Fruit fly (Drosophila melanogaster) whole organism, embryonic: ENCODE measurements around the gene Sdhaf3.

Source experiments
- ATbp ChIP-seq: fragments of 200-800 bp; sonication (Bioruptor generic); optimal IDR thresholded peaks from 2 replicates; lab custom pipeline; 2017; ENCODE audit warnings: missing biosample characterization, mild to moderate bottlenecking, missing genetic modification characterization, missing genetic modification reagents
- B-H2 ChIP-seq: fragments of 200-800 bp; sonication (Bioruptor generic); optimal IDR thresholded peaks from 2 replicates; lab custom pipeline; 2018; ENCODE audit warnings: missing biosample characterization, mild to moderate bottlenecking, missing genetic modification characterization
- CG10209 ChIP-seq: fragments of 200-800 bp; sonication (Bioruptor generic); optimal IDR thresholded peaks from 3 replicates; lab custom pipeline; 2017; ENCODE audit warnings: missing biosample characterization, mild to moderate bottlenecking, missing genetic modification characterization, missing genetic modification reagents
- CG10366 ChIP-seq: fragments of 200-800 bp; sonication (Bioruptor generic); IDR thresholded peaks from 2 replicates; pipeline ENCODE4 v1.3.6; 2022; ENCODE audit warnings: missing biosample characterization, missing genetic modification characterization
- CG11504 ChIP-seq: fragments of 200-800 bp; sonication (Bioruptor generic); optimal IDR thresholded peaks from 3 replicates; lab custom pipeline; 2019; ENCODE audit warnings: missing biosample characterization, mild to moderate bottlenecking, missing genetic modification characterization, moderate library complexity
- CG12744 ChIP-seq: fragments of 200-800 bp; sonication (Bioruptor generic); optimal IDR thresholded peaks from 2 replicates; lab custom pipeline; 2016; ENCODE audit warnings: missing biosample characterization, missing genetic modification characterization
- CG13287 ChIP-seq: fragments of 200-800 bp; sonication (Bioruptor generic); IDR thresholded peaks from 2 replicates; pipeline ENCODE4 v1.3.6; 2022; ENCODE audit warnings: missing biosample characterization, missing genetic modification characterization; ENCODE audit not compliant: partially characterized antibody
- CG14965 ChIP-seq: fragments of 200-800 bp; sonication (Bioruptor generic); optimal IDR thresholded peaks from 2 replicates; lab custom pipeline; 2016; ENCODE audit warnings: missing biosample characterization, missing genetic modification characterization, borderline replicate concordance
- CG15479 ChIP-seq: fragments of 200-800 bp; sonication (Bioruptor generic); optimal IDR thresholded peaks from 3 replicates; lab custom pipeline; 2019; ENCODE audit warnings: missing biosample characterization, mild to moderate bottlenecking, missing genetic modification characterization, moderate library complexity
- CG1603 ChIP-seq: fragments of 200-800 bp; sonication (Bioruptor generic); optimal IDR thresholded peaks from 2 replicates; lab custom pipeline; 2019; ENCODE audit warnings: missing biosample characterization, mild to moderate bottlenecking, missing genetic modification characterization, moderate library complexity
- CG18011 ChIP-seq: fragments of 200-800 bp; sonication (Bioruptor generic); optimal IDR thresholded peaks from 2 replicates; lab custom pipeline; 2017; ENCODE audit warnings: missing biosample characterization, missing genetic modification characterization, mild to moderate bottlenecking, moderate library complexity, missing genotype
- CG18619 ChIP-seq: fragments of 200-800 bp; sonication (Bioruptor generic); optimal IDR thresholded peaks from 3 replicates; lab custom pipeline; 2017; ENCODE audit warnings: missing biosample characterization, mild to moderate bottlenecking, missing genetic modification characterization
- CG2712 ChIP-seq: fragments of 200-800 bp; optimal IDR thresholded peaks from 3 replicates; lab custom pipeline; 2019; ENCODE audit warnings: missing biosample characterization, mild to moderate bottlenecking, missing genetic modification characterization, moderate library complexity
- CG31441 ChIP-seq: fragments of 200-800 bp; sonication (Bioruptor generic); IDR thresholded peaks from 2 replicates; pipeline ENCODE4 v1.3.6; 2022; ENCODE audit warnings: missing biosample characterization, missing genetic modification characterization
- CG32772 ChIP-seq: fragments of 200-800 bp; sonication (Bioruptor generic); IDR thresholded peaks from 2 replicates; pipeline ENCODE4 v1.3.6; 2022; ENCODE audit warnings: missing biosample characterization, missing genetic modification characterization
- CG33557 ChIP-seq: fragments of 200-800 bp; sonication (Bioruptor generic); optimal IDR thresholded peaks from 2 replicates; lab custom pipeline; 2019; ENCODE audit warnings: missing biosample characterization, mild to moderate bottlenecking, missing genetic modification characterization, moderate library complexity
- CG6854 ChIP-seq: fragments of 200-800 bp; sonication (Bioruptor generic); optimal IDR thresholded peaks from 3 replicates; lab custom pipeline; 2017; ENCODE audit warnings: missing biosample characterization, mild to moderate bottlenecking, missing genetic modification characterization
- CG9932 ChIP-seq: fragments of 200-800 bp; sonication (Bioruptor generic); IDR thresholded peaks from 2 replicates; pipeline ENCODE4 v1.3.6; 2022; ENCODE audit warnings: missing biosample characterization, missing genetic modification characterization
- Camta ChIP-seq: fragments of 200-800 bp; sonication (Bioruptor generic); optimal IDR thresholded peaks from 2 replicates; lab custom pipeline; 2016; ENCODE audit warnings: missing biosample characterization, missing genetic modification characterization
- Eip74EF ChIP-seq, 2 experiments: fragments of 200-800 bp in 1 of 2; fragments of >200 bp in 1 of 2; sonication (Bioruptor generic) in 1 of 2; optimal IDR thresholded peaks; 2 replicates each; lab custom pipeline; 2017 to 2019; ENCODE audit warnings: missing biosample characterization in 2 of 2, missing genetic modification characterization in 2 of 2, mild to moderate bottlenecking in 1 of 2, moderate library complexity in 1 of 2
- Ets65A ChIP-seq: fragments of 200-800 bp; sonication (Bioruptor generic); peaks from one replicate; lab custom pipeline; 2016; ENCODE audit warnings: missing biosample characterization, missing genetic modification characterization
- Gug ChIP-seq: fragments of 200-800 bp; sonication (Bioruptor generic); IDR thresholded peaks from 4 replicates; pipeline ENCODE4 v1.3.6; 2022; ENCODE audit warnings: missing biosample characterization, missing genetic modification characterization
- HLH4C ChIP-seq: fragments of 200-800 bp; sonication (Bioruptor generic); IDR thresholded peaks from 3 replicates; pipeline ENCODE4 v1.3.6; 2022; ENCODE audit warnings: missing biosample characterization, missing genetic modification characterization; ENCODE audit not compliant: partially characterized antibody
- HmgZ ChIP-seq: fragments of 200-800 bp; sonication (Bioruptor generic); optimal IDR thresholded peaks from 2 replicates; lab custom pipeline; 2018; ENCODE audit warnings: missing biosample characterization, mild to moderate bottlenecking, missing genetic modification characterization
- Lhr ChIP-seq: fragments of 200-800 bp; sonication (Bioruptor generic); optimal IDR thresholded peaks from 3 replicates; lab custom pipeline; 2017; ENCODE audit warnings: mild to moderate bottlenecking, missing biosample characterization, missing genetic modification reagents, missing genetic modification characterization
- Meics ChIP-seq: fragments of 200-800 bp; sonication (Bioruptor generic); optimal IDR thresholded peaks from 2 replicates; lab custom pipeline; 2017; ENCODE audit warnings: missing biosample characterization, mild to moderate bottlenecking, missing genetic modification characterization
- Optix ChIP-seq: fragments of 200-800 bp; sonication (Bioruptor generic); IDR thresholded peaks from 3 replicates; pipeline ENCODE4 v1.3.6; 2022; ENCODE audit warnings: missing biosample characterization, missing genetic modification characterization
- Sox100B ChIP-seq: fragments of 200-800 bp; sonication (Bioruptor generic); optimal IDR thresholded peaks from 3 replicates; lab custom pipeline; 2018; ENCODE audit warnings: missing biosample characterization, mild to moderate bottlenecking, missing genetic modification characterization
- aop ChIP-seq: fragments of 200-800 bp; sonication (Bioruptor generic); IDR thresholded peaks from 2 replicates; pipeline ENCODE4 v1.3.6; 2022; ENCODE audit warnings: missing biosample characterization, missing genetic modification characterization
- ase ChIP-seq: fragments of 200-800 bp; sonication (Bioruptor generic); IDR thresholded peaks from 3 replicates; pipeline ENCODE4 v1.3.6; 2022; ENCODE audit warnings: missing biosample characterization, missing genetic modification characterization
- bowl ChIP-seq: fragments of 200-800 bp; sonication (Bioruptor generic); IDR thresholded peaks from 2 replicates; pipeline ENCODE4 v1.3.6; 2022; ENCODE audit warnings: missing biosample characterization, missing genetic modification characterization
- br ChIP-seq: fragments of >200 bp; optimal IDR thresholded peaks from 2 replicates; lab custom pipeline; 2017
- cato ChIP-seq: fragments of 200-800 bp; sonication (Bioruptor generic); optimal IDR thresholded peaks from 2 replicates; lab custom pipeline; 2016; ENCODE audit warnings: missing biosample characterization, missing genetic modification characterization, borderline replicate concordance
- crc ChIP-seq: fragments of 200-800 bp; sonication (Bioruptor generic); optimal IDR thresholded peaks from 2 replicates; lab custom pipeline; 2016; ENCODE audit warnings: missing biosample characterization, missing genetic modification characterization
- dm ChIP-seq: fragments of 200-800 bp; sonication (Bioruptor generic); optimal IDR thresholded peaks from 3 replicates; lab custom pipeline; 2016; ENCODE audit warnings: missing biosample characterization, missing genetic modification characterization
- fd3F ChIP-seq: fragments of 200-800 bp; sonication (Bioruptor generic); optimal IDR thresholded peaks from 2 replicates; lab custom pipeline; 2018; ENCODE audit warnings: missing biosample characterization, mild to moderate bottlenecking, missing genetic modification characterization, moderate library complexity
- fu2 ChIP-seq: fragments of 200-800 bp; sonication (Bioruptor generic); optimal IDR thresholded peaks from 2 replicates; lab custom pipeline; 2016; ENCODE audit warnings: missing biosample characterization, missing genetic modification characterization
- gt ChIP-seq: fragments of 200-800 bp; sonication (Bioruptor generic); IDR thresholded peaks from 2 replicates; pipeline ENCODE4 v1.3.6; 2022; ENCODE audit warnings: missing biosample characterization, missing genetic modification characterization
- ham ChIP-seq: fragments of 200-800 bp; sonication (Bioruptor generic); IDR thresholded peaks from 2 replicates; pipeline ENCODE4 v1.3.6; 2022; ENCODE audit warnings: missing biosample characterization, missing genetic modification characterization
- hbn ChIP-seq: fragments of 200-800 bp; sonication (Bioruptor generic); IDR thresholded peaks from 2 replicates; pipeline ENCODE4 v1.3.6; 2022; ENCODE audit warnings: missing biosample characterization, missing genetic modification characterization; ENCODE audit not compliant: partially characterized antibody
- jigr1 ChIP-seq: fragments of 200-800 bp; sonication (Bioruptor generic); IDR thresholded peaks from 3 replicates; pipeline ENCODE4 v1.3.6; 2022; ENCODE audit warnings: missing biosample characterization, missing genetic modification characterization
- nerfin-1 ChIP-seq: fragments of 200-800 bp; sonication (Bioruptor generic); optimal IDR thresholded peaks from 3 replicates; lab custom pipeline; 2019; ENCODE audit warnings: missing biosample characterization, mild to moderate bottlenecking, missing genetic modification characterization, moderate library complexity
- odd ChIP-seq: fragments of 200-800 bp; sonication (Bioruptor generic); optimal IDR thresholded peaks from 2 replicates; lab custom pipeline; 2017; ENCODE audit warnings: missing biosample characterization, mild to moderate bottlenecking, missing genetic modification characterization
- otp ChIP-seq: fragments of 200-800 bp; sonication (Bioruptor generic); IDR thresholded peaks from 3 replicates; pipeline ENCODE4, ENCODE4 v1.3.6; 2022; ENCODE audit warnings: missing biosample characterization, missing genetic modification characterization
- row ChIP-seq: fragments of 200-800 bp; sonication (Bioruptor generic); IDR thresholded peaks from 3 replicates; pipeline ENCODE4 v1.3.6; 2022; ENCODE audit warnings: missing biosample characterization, missing genetic modification characterization
- sisA ChIP-seq: fragments of 200-800 bp; sonication (Bioruptor generic); IDR thresholded peaks from 2 replicates; pipeline ENCODE4 v1.3.6; 2022; ENCODE audit warnings: missing biosample characterization, missing genetic modification characterization
- slou ChIP-seq: fragments of 200-800 bp; sonication (Bioruptor generic); optimal IDR thresholded peaks from 3 replicates; lab custom pipeline; 2016; ENCODE audit warnings: missing biosample characterization, missing genetic modification characterization
- so ChIP-seq: fragments of 200-800 bp; sonication (Bioruptor generic); IDR thresholded peaks from 3 replicates; pipeline ENCODE4 v1.3.6; 2022; ENCODE audit warnings: missing biosample characterization, missing genetic modification characterization
- tap ChIP-seq: fragments of 200-800 bp; optimal IDR thresholded peaks from 3 replicates; lab custom pipeline; 2019; ENCODE audit warnings: missing biosample characterization, mild to moderate bottlenecking, missing genetic modification characterization, moderate library complexity
- tio ChIP-seq: fragments of 200-800 bp; sonication (Bioruptor generic); optimal IDR thresholded peaks from 2 replicates; lab custom pipeline; 2017; ENCODE audit warnings: missing biosample characterization, missing genetic modification characterization, inconsistent platforms
- tna ChIP-seq: fragments of 200-800 bp; sonication (Bioruptor generic); IDR thresholded peaks from 2 replicates; pipeline ENCODE4 v1.3.6; 2022; ENCODE audit warnings: missing biosample characterization, missing genetic modification characterization; ENCODE audit not compliant: partially characterized antibody
- tx ChIP-seq: fragments of 200-800 bp; sonication (Bioruptor generic); optimal IDR thresholded peaks from 2 replicates; lab custom pipeline; 2016; ENCODE audit warnings: missing biosample characterization, missing genetic modification characterization

Gene Sdhaf3

dm6 chr3R:16510128-16510527 is 27.9 kb upstream of the Sdhaf3 start (continued):
- no peak for TF ChIP-seq cato
- TF ChIP-seq CG31441 (GFP tag; lab: Robert Waterston, UW): peak; percentile 64
- TF ChIP-seq CG1603 (tag; lab: Kevin White, UChicago): no peak
- TF ChIP-seq fu2 (GFP tag; lab: Kevin White, UChicago): no peak
- TF ChIP-seq hbn (GFP tag; lab: Robert Waterston, UW): no peak
- TF ChIP-seq CG10366 (GFP tag; lab: Robert Waterston, UW): no peak
- peak; percentile 64 for TF ChIP-seq CG2712 (tag; lab: Kevin White, UChicago)
- TF ChIP-seq sisA: peak; percentile 36; the same call in 1 of the 2 replicates
- TF ChIP-seq Optix (GFP tag; lab: Robert Waterston, UW): no peak
- TF ChIP-seq Eip74EF (GFP tag; optimal IDR thresholded peaks at IDR 0.05; lab: Kevin White, UChicago): peak in 1 of 2 experiments; percentile 13
- no peak for TF ChIP-seq so
- TF ChIP-seq CG11504 (tag; lab: Kevin White, UChicago): peak; percentile 75
- TF ChIP-seq Camta (GFP tag; lab: Kevin White, UChicago): no peak
- TF ChIP-seq CG32772 (GFP tag; lab: Robert Waterston, UW): no peak
- no peak for TF ChIP-seq CG14965 (GFP tag; lab: Kevin White, UChicago)
- TF ChIP-seq CG12744 (GFP tag; lab: Kevin White, UChicago): no peak
- TF ChIP-seq B-H2 (GFP tag; lab: Kevin White, UChicago): no peak
- peak; percentile 37 for TF ChIP-seq Sox100B (GFP tag; lab: Kevin White, UChicago)
- TF ChIP-seq nerfin-1 (tag; lab: Kevin White, UChicago): peak; percentile 30
- TF ChIP-seq otp (GFP tag; lab: Robert Waterston, UW): no peak
- TF ChIP-seq slou (GFP tag; lab: Kevin White, UChicago): no peak
- TF ChIP-seq Gug (GFP tag; lab: Robert Waterston, UW): no peak
- TF ChIP-seq tap (tag; lab: Kevin White, UChicago): peak; percentile 40
- TF ChIP-seq bowl (GFP tag; lab: Robert Waterston, UW): no peak
- TF ChIP-seq CG15479 (GFP tag; lab: Kevin White, UChicago): no peak
- no peak for TF ChIP-seq ase (GFP tag; lab: Robert Waterston, UW)
- TF ChIP-seq ham (GFP tag; lab: Robert Waterston, UW): no peak
- no peak for TF ChIP-seq fd3F
- no peak for TF ChIP-seq odd (GFP tag; lab: Kevin White, UChicago)
- TF ChIP-seq crc (GFP tag; lab: Kevin White, UChicago): no peak
- no peak for TF ChIP-seq br (lab: Kevin White, UChicago)
- TF ChIP-seq row (GFP tag; lab: Robert Waterston, UW): peak; percentile 54; the same call in 2 of the 3 replicates
- TF ChIP-seq HmgZ: no peak
- no peak for TF ChIP-seq tx (GFP tag; lab: Kevin White, UChicago)
- no peak for TF ChIP-seq CG18619 (GFP tag; lab: Kevin White, UChicago)
- TF ChIP-seq aop (GFP tag; lab: Robert Waterston, UW): no peak
- no peak for TF ChIP-seq HLH4C (GFP tag; lab: Robert Waterston, UW)
- no peak for TF ChIP-seq CG18011 (GFP tag; lab: Kevin White, UChicago)
- TF ChIP-seq CG9932: peak; percentile 28; the same call in 1 of the 2 replicates
- no peak for TF ChIP-seq Meics (GFP tag; lab: Kevin White, UChicago)
- no peak for TF ChIP-seq CG33557
- no peak for TF ChIP-seq dm
- peak; percentile 28 for TF ChIP-seq tio
- TF ChIP-seq CG6854 (GFP tag; lab: Kevin White, UChicago): no peak
- no peak for TF ChIP-seq Lhr (GFP tag; lab: Kevin White, UChicago)
- TF ChIP-seq ATbp (GFP tag; lab: Kevin White, UChicago): peak; percentile 14
- no peak for TF ChIP-seq gt
- no peak for TF ChIP-seq CG10209
- TF ChIP-seq Ets65A (GFP tag; lab: Kevin White, UChicago): no peak
- TF ChIP-seq jigr1 (GFP tag; lab: Robert Waterston, UW): no peak
- no peak for TF ChIP-seq tna (GFP tag; lab: Robert Waterston, UW)
- TF ChIP-seq CG13287 (GFP tag; lab: Robert Waterston, UW): no peak
